Worm (Caenorhabditis elegans): ENCODE results near the gene Y110A2AL.9.

ce11 chrII:2862557-2863035, 3.8 kb downstream of the Y110A2AL.9 start:
- TF ChIP-seq nhr-90 (tag; optimal IDR thresholded peaks at IDR 0.05) (no peak), ztf-28 (GFP tag; IDR thresholded peaks at IDR 0.05) (no peak), rpc-1 (optimal IDR thresholded peaks at IDR 0.05) (no peak), rpc-1 (tag; optimal IDR thresholded peaks at IDR 0.05) (no peak)
